Fruit fly (Drosophila melanogaster): ENCODE results near the gene Hakai.
A peak's percentile ranks its signal among the peaks of the same experiment; 100 is the strongest.

Hakai gene

dm6 chr2L:19582185-19582584 lies at the start of gene Hakai (continued):
- TF ChIP-seq CG4424 (GFP tag; optimal IDR thresholded peaks at IDR 0.05) (peak; percentile 60), CG16863 (GFP tag; optimal IDR thresholded peaks at IDR 0.05) (peak; percentile 48), CG18599 (GFP tag; optimal IDR thresholded peaks at IDR 0.05) (peak; percentile 58), CG7271 (tag; optimal IDR thresholded peaks at IDR 0.05) (peak; percentile 42), CG15479 (GFP tag; optimal IDR thresholded peaks at IDR 0.05) (no peak), CG2202 (tag; optimal IDR thresholded peaks at IDR 0.05) (no peak), crp (GFP tag; optimal IDR thresholded peaks at IDR 0.05) (peak in 1 of 2 experiments; percentile 72), salm (tag; optimal IDR thresholded peaks at IDR 0.05) (no peak), Kr (GFP tag; optimal IDR thresholded peaks at IDR 0.05) (no peak), CG34422 (GFP tag; IDR thresholded peaks at IDR 0.05) (peak; percentile 71; the same call in 1 of the 3 replicates), dpn (GFP tag; optimal IDR thresholded peaks at IDR 0.05) (peak; percentile 65 to 73), CG2889 (GFP tag; IDR thresholded peaks at IDR 0.05) (0 out of 3 replicates have a peak, but pooled peaks have one; percentile 48), run (tag; optimal IDR thresholded peaks at IDR 0.05) (no peak), caup (GFP tag; optimal IDR thresholded peaks at IDR 0.05; ENCODE audit: severe bottlenecking) (peak; percentile 26), CG9609 (GFP tag; optimal IDR thresholded peaks at IDR 0.05) (peak; percentile 64), CG4404 (GFP tag; IDR thresholded peaks at IDR 0.05) (peak; percentile 61), maf-S (GFP tag; optimal IDR thresholded peaks at IDR 0.05) (peak; percentile 5), CG11456 (GFP tag; IDR thresholded peaks at IDR 0.05) (peak; percentile 67; the same call in 1 of the 3 replicates), zen2 (GFP tag; IDR thresholded peaks at IDR 0.05; ENCODE audit: partially characterized antibody) (no peak), tll (GFP tag; optimal IDR thresholded peaks at IDR 0.05) (no peak), CG10654 (GFP tag; optimal IDR thresholded peaks at IDR 0.05) (peak; percentile 53), tap (tag; optimal IDR thresholded peaks at IDR 0.05) (no peak), sob (GFP tag; IDR thresholded peaks at IDR 0.05) (peak; percentile 60), disco-r (GFP tag; optimal IDR thresholded peaks at IDR 0.05) (no peak), CG8924 (tag; optimal IDR thresholded peaks at IDR 0.05) (peak; percentile 10), CG8359 (GFP tag; optimal IDR thresholded peaks at IDR 0.05; ENCODE audit: borderline replicate concordance) (no peak), Gsc (GFP tag; IDR thresholded peaks at IDR 0.05) (no peak), ind (GFP tag; optimal IDR thresholded peaks at IDR 0.05) (peak; percentile 77), HLH3B (GFP tag; IDR thresholded peaks at IDR 0.05) (0 out of 2 replicates have a peak, but pooled peaks have one; percentile 36), CG18619 (GFP tag; optimal IDR thresholded peaks at IDR 0.05) (peak; percentile 26), cato (GFP tag; optimal IDR thresholded peaks at IDR 0.05; ENCODE audit: borderline replicate concordance) (no peak), CG8765 (GFP tag; IDR thresholded peaks at IDR 0.05) (no peak), CG7372 (GFP tag; IDR thresholded peaks at IDR 0.05) (peak; percentile 46; the same call in 1 of the 2 replicates), CG10543 (GFP tag; optimal IDR thresholded peaks at IDR 0.05) (peak; percentile 30), Camta (GFP tag; optimal IDR thresholded peaks at IDR 0.05) (peak; percentile 51), pfk (GFP tag; optimal IDR thresholded peaks at IDR 0.05) (no peak), NC2β (GFP tag; optimal IDR thresholded peaks at IDR 0.05) (peak; percentile 41), Hr39 (optimal IDR thresholded peaks at IDR 0.05) (peak; percentile 100), CG4854 (GFP tag; optimal IDR thresholded peaks at IDR 0.05) (no peak), CG13123 (GFP tag; optimal IDR thresholded peaks at IDR 0.05) (peak; percentile 50), Hsf (GFP tag; optimal IDR thresholded peaks at IDR 0.05) (peak; percentile 53), tio (GFP tag; optimal IDR thresholded peaks at IDR 0.05) (no peak), Dip2 (GFP tag; IDR thresholded peaks at IDR 0.05) (no peak), CG11247 (GFP tag; IDR thresholded peaks at IDR 0.05) (peak; percentile 60), MBD-R2 (GFP tag; IDR thresholded peaks at IDR 0.05) (peak; percentile 94), CG1603 (tag; optimal IDR thresholded peaks at IDR 0.05) (peak; percentile 45), CG17359 (tag; optimal IDR thresholded peaks at IDR 0.05) (no peak), ato (GFP tag; IDR thresholded peaks at IDR 0.05; ENCODE audit: partially characterized antibody) (no peak), trh (GFP tag; optimal IDR thresholded peaks at IDR 0.05) (no peak), CG13424 (tag; optimal IDR thresholded peaks at IDR 0.05) (peak; percentile 51)

Measured in whole organism, embryonic.